Fruit fly (Drosophila melanogaster) whole organism, prepupa: Measurements from ENCODE around the gene Larp7.

Source experiments
- Blimp-1 ChIP-seq: fragments of 200-800 bp; sonication (Bioruptor generic); optimal IDR thresholded peaks from 3 replicates; lab custom pipeline; 2017; ENCODE audit warnings: missing biosample characterization, missing genetic modification characterization, mild to moderate bottlenecking, moderate library complexity, missing genetic modification reagents
- CG10631 ChIP-seq: fragments of 200-800 bp; sonication (Bioruptor generic); optimal IDR thresholded peaks from 2 replicates; lab custom pipeline; 2016; ENCODE audit warnings: missing biosample characterization, missing genetic modification characterization
- CG16779 ChIP-seq: fragments of 200-800 bp; sonication (Bioruptor generic); optimal IDR thresholded peaks from 3 replicates; lab custom pipeline; 2017; ENCODE audit warnings: missing biosample characterization, mild to moderate bottlenecking, missing genetic modification characterization
- CG3032 ChIP-seq: fragments of 200-800 bp; optimal IDR thresholded peaks from 2 replicates; lab custom pipeline; 2019; ENCODE audit warnings: missing biosample characterization, mild to moderate bottlenecking, missing genetic modification characterization, moderate library complexity
- CG32006 ChIP-seq: fragments of 200-800 bp; sonication (Bioruptor generic); optimal IDR thresholded peaks from 3 replicates; lab custom pipeline; 2017; ENCODE audit warnings: missing biosample characterization, mild to moderate bottlenecking, missing genetic modification characterization
- CG4318 ChIP-seq: fragments of 200-800 bp; sonication (Bioruptor generic); optimal IDR thresholded peaks from 3 replicates; lab custom pipeline; 2017; ENCODE audit warnings: missing biosample characterization, mild to moderate bottlenecking, missing genetic modification characterization
- CG9139 ChIP-seq: fragments of 200-800 bp; sonication (Bioruptor generic); optimal IDR thresholded peaks from 3 replicates; lab custom pipeline; 2017; ENCODE audit warnings: missing biosample characterization, mild to moderate bottlenecking, missing genetic modification characterization
- Hr39 ChIP-seq: fragments of 200-800 bp; sonication (Bioruptor generic); optimal IDR thresholded peaks from 2 replicates; lab custom pipeline; 2016; ENCODE audit warnings: missing biosample characterization, missing genetic modification characterization
- Lpt ChIP-seq: fragments of 200-800 bp; sonication (Bioruptor generic); optimal IDR thresholded peaks from 3 replicates; lab custom pipeline; 2016; ENCODE audit warnings: missing biosample characterization, missing genetic modification characterization
- Sox14 ChIP-seq: fragments of 200-800 bp; sonication (Bioruptor generic); optimal IDR thresholded peaks from 3 replicates; lab custom pipeline; 2016; ENCODE audit warnings: missing biosample characterization, missing genetic modification characterization
- achi ChIP-seq: fragments of 200-800 bp; sonication (Bioruptor generic); optimal IDR thresholded peaks from 3 replicates; lab custom pipeline; 2016; ENCODE audit warnings: missing biosample characterization, missing genetic modification characterization
- topi ChIP-seq: fragments of 200-800 bp; sonication (Bioruptor generic); optimal IDR thresholded peaks from 3 replicates; lab custom pipeline; 2016; ENCODE audit warnings: missing biosample characterization, missing genetic modification characterization
- vri ChIP-seq: fragments of 200-800 bp; sonication (Bioruptor generic); optimal IDR thresholded peaks from 3 replicates; lab custom pipeline; 2016; ENCODE audit warnings: missing biosample characterization, mild to moderate bottlenecking, missing genetic modification characterization

- TF ChIP-seq Lpt (no peak), CG16779 (tag; lab: Kevin White, UChicago) (no peak), CG3032 (tag; lab: Kevin White, UChicago) (no peak), topi (no peak), CG4318 (GFP tag; lab: Kevin White, UChicago) (no peak), vri (GFP tag; lab: Kevin White, UChicago) (no peak), Hr39 (GFP tag; lab: Kevin White, UChicago) (no peak), achi (no peak), CG10631 (no peak), Sox14 (GFP tag; lab: Kevin White, UChicago) (no peak), CG9139 (GFP tag; lab: Kevin White, UChicago) (no peak), CG32006 (GFP tag; lab: Kevin White, UChicago) (no peak), Blimp-1 (GFP tag; lab: Kevin White, UChicago) (no peak)
These were observed 18.5 kb upstream of the Larp7 start, which contains the start of gene CG15370 for dm6 chrX:9225137-9225536.
